Fruit fly (Drosophila melanogaster): ENCODE data around the gene loco.

Gene loco

dm6 chr3R:22663115-22663514, 23.9 kb upstream of the loco start (continued):
- TF ChIP-seq seq (GFP tag; IDR thresholded peaks at IDR 0.05) (peak; percentile 50; the same call in 1 of the 2 replicates), Dad (GFP tag; optimal IDR thresholded peaks at IDR 0.05) (no peak), NC2β (GFP tag; optimal IDR thresholded peaks at IDR 0.05) (peak; percentile 66), gro (GFP tag; optimal IDR thresholded peaks at IDR 0.05) (no peak), Optix (GFP tag; IDR thresholded peaks at IDR 0.05) (peak; percentile 37; the same call in 1 of the 3 replicates), CG10274 (GFP tag; optimal IDR thresholded peaks at IDR 0.05) (no peak), bsh (GFP tag; optimal IDR thresholded peaks at IDR 0.05) (peak; percentile 34 to 81), CG5180 (GFP tag; optimal IDR thresholded peaks at IDR 0.05) (peak; percentile 35), CG11398 (GFP tag; optimal IDR thresholded peaks at IDR 0.05) (no peak), Oaz (GFP tag; IDR thresholded peaks at IDR 0.05) (peak; percentile 37; the same call in 1 of the 2 replicates), Doc3 (GFP tag; IDR thresholded peaks at IDR 0.05; ENCODE audit: partially characterized antibody) (no peak), HLH54F (GFP tag; optimal IDR thresholded peaks at IDR 0.05) (peak; percentile 46), ind (GFP tag; optimal IDR thresholded peaks at IDR 0.05) (peak; percentile 68), Atf-2 (GFP tag; optimal IDR thresholded peaks at IDR 0.05) (peak; percentile 39), Sox100B (GFP tag; optimal IDR thresholded peaks at IDR 0.05) (peak; percentile 39), Six4 (GFP tag; optimal IDR thresholded peaks at IDR 0.05) (peak; percentile 14), D (optimal IDR thresholded peaks at IDR 0.05) (no peak), D (GFP tag; optimal IDR thresholded peaks at IDR 0.05) (peak; percentile 23), Dip3 (GFP tag; optimal IDR thresholded peaks at IDR 0.05) (peak; percentile 79), Fer3 (tag; optimal IDR thresholded peaks at IDR 0.05) (peak; percentile 62), pho (GFP tag; optimal IDR thresholded peaks at IDR 0.05) (peak; percentile 57), Neu2 (GFP tag; optimal IDR thresholded peaks at IDR 0.05; ENCODE audit: borderline replicate concordance) (no peak), Myb (GFP tag; optimal IDR thresholded peaks at IDR 0.05) (peak; percentile 18), PHDP (tag; optimal IDR thresholded peaks at IDR 0.05) (peak; percentile 76), dimm (GFP tag; IDR thresholded peaks at IDR 0.05) (peak; percentile 51), CkIIα-i1 (GFP tag; IDR thresholded peaks at IDR 0.05) (no peak), Atf3 (GFP tag; optimal IDR thresholded peaks at IDR 0.05) (peak; percentile 30), CG13424 (tag; optimal IDR thresholded peaks at IDR 0.05) (peak; percentile 66), Usf (GFP tag; optimal IDR thresholded peaks at IDR 0.05) (no peak), CG17186 (GFP tag; optimal IDR thresholded peaks at IDR 0.05) (no peak), CG16815 (GFP tag; optimal IDR thresholded peaks at IDR 0.05) (peak; percentile 59), Hsf (GFP tag; optimal IDR thresholded peaks at IDR 0.05) (peak; percentile 77), slbo (GFP tag; IDR thresholded peaks at IDR 0.05) (peak; percentile 92), Dip2 (GFP tag; IDR thresholded peaks at IDR 0.05) (no peak), CG30020 (tag; optimal IDR thresholded peaks at IDR 0.05) (no peak), Dfd (GFP tag; optimal IDR thresholded peaks at IDR 0.05) (no peak), sd (tag; optimal IDR thresholded peaks at IDR 0.05) (no peak), CG10147 (GFP tag; optimal IDR thresholded peaks at IDR 0.05) (peak; percentile 72), CG10321 (GFP tag; IDR thresholded peaks at IDR 0.05) (0 out of 2 replicates have a peak, but pooled peaks have one; percentile 28), run (tag; optimal IDR thresholded peaks at IDR 0.05) (no peak), ewg (GFP tag; optimal IDR thresholded peaks at IDR 0.05) (peak; percentile 30), en (GFP tag; optimal IDR thresholded peaks at IDR 0.05) (peak; percentile 7), CG18764 (GFP tag; optimal IDR thresholded peaks at IDR 0.05) (peak; percentile 36), slou (GFP tag; optimal IDR thresholded peaks at IDR 0.05) (peak; percentile 22), az2 (GFP tag; optimal IDR thresholded peaks at IDR 0.05) (peak; percentile 71), CG43689 (GFP tag; IDR thresholded peaks at IDR 0.05) (no peak), CG3995 (GFP tag; optimal IDR thresholded peaks at IDR 0.05) (no peak), CG1024 (GFP tag; IDR thresholded peaks at IDR 0.05) (no peak), CG6689 (GFP tag; IDR thresholded peaks at IDR 0.05) (peak; percentile 54; the same call in 1 of the 2 replicates), shn (GFP tag; optimal IDR thresholded peaks at IDR 0.05) (no peak), CG33557 (GFP tag; optimal IDR thresholded peaks at IDR 0.05) (no peak), CG2199 (GFP tag; IDR thresholded peaks at IDR 0.05) (no peak)
